Worm (Caenorhabditis elegans): ENCODE data around the gene F20G2.1.

DNA sequence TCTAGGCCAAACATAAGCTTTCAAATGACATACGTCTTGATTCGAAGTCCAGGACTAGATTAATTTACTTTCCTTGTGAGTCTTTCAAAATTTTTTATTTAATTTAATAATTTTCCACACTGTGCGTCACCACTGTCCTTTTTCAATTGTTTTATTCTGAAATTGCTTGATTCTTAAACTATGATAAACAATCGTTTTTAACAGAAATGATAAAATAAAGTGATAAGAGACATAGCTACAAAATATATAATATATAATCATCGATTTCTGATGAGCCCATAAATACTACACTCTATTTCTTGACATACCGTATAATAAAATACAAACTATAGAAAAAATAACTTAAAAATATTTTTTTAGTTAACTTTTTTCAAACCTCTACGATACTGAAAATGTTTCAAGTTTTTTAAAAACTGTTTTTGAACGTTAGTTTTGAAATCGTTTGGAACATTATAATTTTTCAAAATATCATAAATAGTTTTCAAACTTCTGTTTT is 15.6 kb upstream of the F20G2.1 start, which contains the start of gene nas-24:
- TF ChIP-seq lin-35 (GFP tag; optimal IDR thresholded peaks at IDR 0.05) (no peak), athp-1 (tag; optimal IDR thresholded peaks at IDR 0.05) (no peak), sea-2 (GFP tag; IDR thresholded peaks at IDR 0.05) (no peak), B0336.3 (GFP tag; IDR thresholded peaks at IDR 0.05) (no peak), nfya-1 (tag; optimal IDR thresholded peaks at IDR 0.05; ENCODE audit: borderline replicate concordance, insufficient read depth) (no peak), egl-44 (GFP tag; IDR thresholded peaks at IDR 0.05) (no peak), ZK185.1 (tag; optimal IDR thresholded peaks at IDR 0.05; ENCODE audit: poor library complexity, severe bottlenecking) (no peak)

Measured in whole organism, young adult.